Worm (Caenorhabditis elegans) whole organism, L3 larva: ENCODE results near the gene chch-3.

Experiments used
- ama-1 ChIP-seq: fragments of 150-350 bp; optimal IDR thresholded peaks from 2 replicates; lab custom pipeline; 2018
- egl-27 ChIP-seq: sonication (generic microtip); optimal IDR thresholded peaks from 4 replicates; lab custom pipeline; 2017; ENCODE audit warnings: missing biosample characterization, missing genetic modification reagents, missing genetic modification characterization
- elt-2 ChIP-seq: sonication (generic microtip); optimal IDR thresholded peaks from 2 replicates; lab custom pipeline; 2016; ENCODE audit warnings: missing genetic modification reagents, mild to moderate bottlenecking, missing genetic modification characterization, missing compliant biosample characterization
- fkh-10 ChIP-seq: sonication (generic microtip); optimal IDR thresholded peaks from 2 replicates; lab custom pipeline; 2017; ENCODE audit warnings: missing biosample characterization, missing genetic modification reagents, missing genetic modification characterization
- fos-1 ChIP-seq: fragments of 150-350 bp; optimal IDR thresholded peaks from 2 replicates; lab custom pipeline; 2014; ENCODE audit warnings: missing biosample characterization, missing genetic modification characterization
- ztf-11 ChIP-seq: fragments of 150-350 bp; optimal IDR thresholded peaks from 2 replicates; lab custom pipeline; 2014; ENCODE audit warnings: missing biosample characterization, missing genetic modification characterization

DNA sequence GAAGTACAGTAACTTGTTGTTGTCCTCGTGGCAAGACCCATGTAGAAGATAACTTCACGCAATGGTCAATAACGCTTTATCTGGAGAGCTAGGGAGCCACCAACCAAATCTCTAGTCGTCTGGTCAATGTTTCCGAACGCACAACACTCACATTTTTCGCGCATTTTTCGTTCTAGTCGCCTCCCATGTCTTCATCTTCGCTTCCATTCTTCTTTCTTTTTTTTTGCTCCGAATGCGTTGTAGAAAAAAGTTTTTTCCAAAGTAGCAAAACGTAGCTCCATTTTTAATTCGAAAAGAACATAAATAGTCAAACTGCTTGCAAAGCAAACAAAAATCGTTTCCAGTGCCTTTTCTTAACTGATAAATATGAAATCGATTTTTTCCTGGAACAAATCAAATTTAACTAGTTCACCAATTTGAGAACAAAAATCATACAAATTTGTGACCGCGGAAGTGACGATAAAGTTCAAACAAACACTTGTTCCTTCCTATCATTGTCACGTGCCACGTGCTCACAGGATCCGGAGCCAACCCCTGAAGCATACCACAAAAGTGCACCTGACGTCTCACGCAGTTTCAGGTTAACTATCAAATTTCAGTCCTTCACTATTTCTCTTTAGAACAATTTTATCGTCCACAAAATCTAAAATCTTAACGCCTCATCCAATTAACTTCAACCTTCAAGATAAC, 2.2 kb downstream of the chch-3 start:
- TF ChIP-seq fkh-10 (GFP tag; lab: Kevin White, UChicago): no peak
- TF ChIP-seq egl-27 (tag; lab: Kevin White, UChicago): no peak
- no peak for TF ChIP-seq ztf-11 (tag; lab: Kevin White, UChicago)
- TF ChIP-seq ama-1 (lab: Kevin White, UChicago): no peak
- no peak for TF ChIP-seq fos-1 (tag; lab: Kevin White, UChicago)
- TF ChIP-seq elt-2: peak; percentile 39
